Fruit fly (Drosophila melanogaster) whole organism, pupa: ENCODE measurements around the gene Crz.

Experiments used
- CG15710 ChIP-seq: fragments of 200-800 bp; sonication (Bioruptor generic); optimal IDR thresholded peaks from 2 replicates; lab custom pipeline; 2018; ENCODE audit warnings: missing biosample characterization, mild to moderate bottlenecking, missing genetic modification characterization, moderate library complexity
- CG17806 ChIP-seq: fragments of 200-800 bp; sonication (Bioruptor generic); optimal IDR thresholded peaks from 2 replicates; lab custom pipeline; 2018; ENCODE audit warnings: missing biosample characterization, mild to moderate bottlenecking, missing genetic modification characterization, moderate library complexity
- CG32121 ChIP-seq: fragments of 200-800 bp; sonication (Bioruptor generic); IDR thresholded peaks from 2 replicates; pipeline ENCODE4 v1.3.6; 2022; ENCODE audit warnings: missing biosample characterization, missing genetic modification characterization
- CG8301 ChIP-seq: fragments of 200-800 bp; sonication (Bioruptor generic); optimal IDR thresholded peaks from 2 replicates; lab custom pipeline; 2018; ENCODE audit warnings: missing biosample characterization, mild to moderate bottlenecking, missing genetic modification characterization
- Ets98B ChIP-seq: fragments of 200-800 bp; sonication (Bioruptor generic); IDR thresholded peaks from 2 replicates; pipeline ENCODE4 v1.3.6; 2022; ENCODE audit warnings: missing biosample characterization, missing genetic modification characterization
- Pif1A ChIP-seq: fragments of 200-800 bp; sonication (Bioruptor generic); optimal IDR thresholded peaks from 3 replicates; lab custom pipeline; 2016; ENCODE audit warnings: missing biosample characterization, missing genetic modification characterization
- Pif1B ChIP-seq: fragments of 200-800 bp; sonication (Bioruptor generic); optimal IDR thresholded peaks from 3 replicates; lab custom pipeline; 2016; ENCODE audit warnings: missing biosample characterization, missing genetic modification characterization

DNA sequence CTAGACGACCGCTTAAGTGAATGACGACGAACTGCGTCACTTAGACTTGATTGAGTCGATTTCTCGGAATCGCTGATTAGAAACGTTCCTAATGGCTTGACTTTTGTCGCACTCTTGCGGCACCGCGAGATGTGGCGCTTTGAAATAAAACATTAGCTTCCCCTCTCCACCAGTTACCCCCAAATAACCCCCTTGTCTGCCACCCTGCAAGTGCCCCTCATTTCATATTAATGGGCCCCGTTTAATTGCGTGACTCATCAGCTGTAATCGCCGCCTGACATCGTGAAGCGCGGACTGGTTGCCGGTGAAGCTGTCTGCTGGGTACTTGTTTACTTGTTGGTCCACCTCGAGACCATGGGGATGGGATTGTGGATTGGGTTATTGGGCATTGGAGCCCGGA lies 49.5 kb downstream of the Crz start:
- TF ChIP-seq CG32121 (GFP tag; lab: Robert Waterston, UW): no peak
- no peak for TF ChIP-seq Pif1A
- no peak for TF ChIP-seq CG15710 (tag; lab: Kevin White, UChicago)
- TF ChIP-seq CG17806 (tag; lab: Kevin White, UChicago): no peak
- no peak for TF ChIP-seq Ets98B
- TF ChIP-seq CG8301: no peak
- TF ChIP-seq Pif1B (GFP tag; lab: Kevin White, UChicago): no peak
